Worm (Caenorhabditis elegans): Measurements from ENCODE around the gene F31F6.2.

DNA sequence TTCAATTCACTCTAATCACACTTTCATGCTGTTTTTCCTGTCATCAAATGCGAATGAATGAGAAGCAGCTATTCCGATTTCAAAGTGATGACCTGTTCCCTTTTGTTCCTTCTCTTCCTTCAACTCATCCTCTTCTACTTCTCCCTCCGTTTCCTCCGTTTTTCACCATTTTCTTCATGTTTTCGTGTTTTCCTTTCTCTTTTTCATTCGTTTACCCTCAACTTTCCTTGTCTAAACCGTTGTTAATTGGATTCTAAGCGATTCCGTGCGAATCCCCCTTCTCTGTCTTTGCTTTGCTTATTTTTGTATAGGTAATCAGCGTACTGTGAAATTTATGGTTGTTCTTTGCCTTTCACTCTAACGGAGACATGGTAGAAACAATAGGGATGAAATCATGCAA, 14.2 kb upstream of the F31F6.2 start:
- TF ChIP-seq cog-1 (tag; optimal IDR thresholded peaks at IDR 0.05) = no peak
- no peak for TF ChIP-seq T22C8.4 (GFP tag; IDR thresholded peaks at IDR 0.05)
- no peak for TF ChIP-seq ztf-23 (GFP tag; IDR thresholded peaks at IDR 0.05)
- TF ChIP-seq flt-1 (GFP tag; IDR thresholded peaks at IDR 0.05) = no peak

Measured in whole organism, midembryonic.